Fruit fly (Drosophila melanogaster) whole organism, embryonic: ENCODE data around the gene CG31883.
A peak's percentile ranks its signal among the peaks of the same experiment; 100 is the strongest.

ENCODE experiments used
- Awh ChIP-seq: fragments of 200-800 bp; sonication (Bioruptor generic); IDR thresholded peaks from 2 replicates; pipeline ENCODE4, ENCODE4 v1.3.6; 2022; ENCODE audit warnings: missing biosample characterization, missing genetic modification characterization
- C15 ChIP-seq: fragments of 200-800 bp; sonication (Bioruptor generic); IDR thresholded peaks from 3 replicates; pipeline ENCODE4 v1.3.6; 2022; ENCODE audit warnings: missing biosample characterization, missing genetic modification characterization
- CG10147 ChIP-seq: fragments of 200-800 bp; sonication (Bioruptor generic); optimal IDR thresholded peaks from 2 replicates; lab custom pipeline; 2019; ENCODE audit warnings: missing biosample characterization, mild to moderate bottlenecking, missing genetic modification characterization, moderate library complexity
- CG12236 ChIP-seq: fragments of 200-800 bp; sonication (Bioruptor generic); optimal IDR thresholded peaks from 2 replicates; lab custom pipeline; 2016; ENCODE audit warnings: missing biosample characterization, missing genetic modification characterization
- CG17359 ChIP-seq: fragments of 200-800 bp; sonication (Bioruptor generic); optimal IDR thresholded peaks from 3 replicates; lab custom pipeline; 2018; ENCODE audit warnings: missing biosample characterization, mild to moderate bottlenecking, missing genetic modification characterization, moderate library complexity
- CG17361 ChIP-seq: fragments of 200-800 bp; sonication (Bioruptor generic); IDR thresholded peaks from 3 replicates; pipeline ENCODE4 v1.3.6; 2022; ENCODE audit warnings: missing biosample characterization, missing genetic modification characterization
- CG31441 ChIP-seq: fragments of 200-800 bp; sonication (Bioruptor generic); IDR thresholded peaks from 2 replicates; pipeline ENCODE4 v1.3.6; 2022; ENCODE audit warnings: missing biosample characterization, missing genetic modification characterization
- CG32532 ChIP-seq: fragments of 200-800 bp; sonication (Bioruptor generic); IDR thresholded peaks from 2 replicates; pipeline ENCODE4 v1.3.6; 2022; ENCODE audit warnings: missing biosample characterization, missing genetic modification characterization
- CG34224 ChIP-seq: fragments of 200-800 bp; sonication (Bioruptor generic); IDR thresholded peaks from 3 replicates; pipeline ENCODE4 v1.3.6; 2022; ENCODE audit warnings: missing biosample characterization, missing genetic modification characterization; ENCODE audit not compliant: partially characterized antibody
- CG4730 ChIP-seq: fragments of 200-800 bp; sonication (Bioruptor generic); IDR thresholded peaks from 2 replicates; pipeline ENCODE4 v1.3.6; 2022; ENCODE audit warnings: missing biosample characterization, missing genetic modification characterization
- CG6683 ChIP-seq: fragments of 200-800 bp; sonication (Bioruptor generic); optimal IDR thresholded peaks from 2 replicates; lab custom pipeline; 2017; ENCODE audit warnings: missing biosample characterization, mild to moderate bottlenecking, missing genetic modification characterization, missing genetic modification reagents
- CG7745 ChIP-seq: fragments of 200-800 bp; sonication (Bioruptor generic); optimal IDR thresholded peaks from 2 replicates; lab custom pipeline; 2018; ENCODE audit warnings: missing biosample characterization, mild to moderate bottlenecking, missing genetic modification characterization, moderate library complexity
- CG7963 ChIP-seq: fragments of 200-800 bp; sonication (Bioruptor generic); IDR thresholded peaks from 3 replicates; pipeline ENCODE4 v1.3.6; 2022; ENCODE audit warnings: missing biosample characterization, missing genetic modification characterization; ENCODE audit not compliant: partially characterized antibody
- CG8924 ChIP-seq: fragments of 200-800 bp; optimal IDR thresholded peaks from 3 replicates; lab custom pipeline; 2019; ENCODE audit warnings: missing biosample characterization, mild to moderate bottlenecking, missing genetic modification characterization, moderate library complexity
- Dbx ChIP-seq: fragments of 200-800 bp; sonication (Bioruptor generic); IDR thresholded peaks from 3 replicates; pipeline ENCODE4 v1.3.6; 2022; ENCODE audit warnings: missing biosample characterization, missing genetic modification characterization
- Doc2 ChIP-seq: fragments of 200-800 bp; sonication (Bioruptor generic); IDR thresholded peaks from 2 replicates; pipeline ENCODE4 v1.3.6; 2022; ENCODE audit warnings: missing biosample characterization, missing genetic modification characterization
- Dp ChIP-seq: fragments of 200-800 bp; sonication (Bioruptor generic); optimal IDR thresholded peaks from 2 replicates; lab custom pipeline; 2018; ENCODE audit warnings: missing biosample characterization, mild to moderate bottlenecking, missing genetic modification characterization, moderate library complexity
- Med ChIP-seq: fragments of 200-800 bp; sonication (Bioruptor generic); peaks from one replicate; lab custom pipeline; 2016; ENCODE audit warnings: missing biosample characterization, missing genetic modification characterization, mild to moderate bottlenecking, inconsistent platforms, moderate library complexity
- Mrtf ChIP-seq: fragments of 200-800 bp; sonication (Bioruptor generic); IDR thresholded peaks from 3 replicates; pipeline ENCODE4 v1.3.6; 2022; ENCODE audit warnings: missing biosample characterization, missing genetic modification characterization
- Neu2 ChIP-seq: fragments of 200-800 bp; sonication (Bioruptor generic); optimal IDR thresholded peaks from 3 replicates; lab custom pipeline; 2016; ENCODE audit warnings: missing biosample characterization, missing genetic modification characterization, borderline replicate concordance
- Pdp1 ChIP-seq, 2 experiments: fragments of 200-800 bp; sonication (Bioruptor generic); optimal IDR thresholded peaks; 3 replicates each; lab custom pipeline; 2016; ENCODE audit warnings: missing biosample characterization in 2 of 2, missing genetic modification characterization in 2 of 2, mild to moderate bottlenecking in 1 of 2, moderate library complexity in 1 of 2
- amos ChIP-seq: fragments of 200-800 bp; sonication (Bioruptor generic); IDR thresholded peaks from 2 replicates; pipeline ENCODE4 v1.3.6; 2022; ENCODE audit warnings: missing biosample characterization, missing genetic modification characterization; ENCODE audit not compliant: partially characterized antibody
- ato ChIP-seq: fragments of 200-800 bp; sonication (Bioruptor generic); IDR thresholded peaks from 2 replicates; pipeline ENCODE4 v1.3.6; 2022; ENCODE audit warnings: missing biosample characterization, missing genetic modification characterization; ENCODE audit not compliant: partially characterized antibody
- bab2 ChIP-seq: fragments of 200-800 bp; sonication (Bioruptor generic); optimal IDR thresholded peaks from 2 replicates; lab custom pipeline; 2016; ENCODE audit warnings: missing biosample characterization, missing genetic modification characterization
- bsh ChIP-seq, 2 experiments: fragments of 200-800 bp; sonication (Bioruptor generic); optimal IDR thresholded peaks; 2 replicates each; lab custom pipeline; 2017 to 2018; ENCODE audit warnings: mild to moderate bottlenecking in 2 of 2, missing biosample characterization in 2 of 2, missing genetic modification characterization in 2 of 2, moderate library complexity in 1 of 2
- cg ChIP-seq: fragments of 200-800 bp; sonication (Bioruptor generic); optimal IDR thresholded peaks from 3 replicates; lab custom pipeline; 2019; ENCODE audit warnings: missing biosample characterization, mild to moderate bottlenecking, missing genetic modification characterization, moderate library complexity
- chif ChIP-seq, 2 experiments: fragments of 200-800 bp; sonication (Bioruptor generic); optimal IDR thresholded peaks; 3 replicates each; lab custom pipeline; 2016; ENCODE audit warnings: missing biosample characterization in 2 of 2, missing genetic modification characterization in 2 of 2
- chm ChIP-seq: fragments of 200-800 bp; sonication (Bioruptor generic); IDR thresholded peaks from 2 replicates; pipeline ENCODE4 v1.3.6; 2022; ENCODE audit warnings: missing biosample characterization, missing genetic modification characterization
- fd64A ChIP-seq: fragments of 200-800 bp; sonication (Bioruptor generic); optimal IDR thresholded peaks from 3 replicates; lab custom pipeline; 2018; ENCODE audit warnings: missing biosample characterization, mild to moderate bottlenecking, missing genetic modification characterization
- fu2 ChIP-seq: fragments of 200-800 bp; sonication (Bioruptor generic); optimal IDR thresholded peaks from 2 replicates; lab custom pipeline; 2016; ENCODE audit warnings: missing biosample characterization, missing genetic modification characterization
- gcm ChIP-seq: fragments of 200-800 bp; sonication (Bioruptor generic); optimal IDR thresholded peaks from 2 replicates; lab custom pipeline; 2019; ENCODE audit warnings: missing biosample characterization, mild to moderate bottlenecking, missing genetic modification characterization, moderate library complexity
- hkb ChIP-seq, 2 experiments: fragments of 200-800 bp in 1 of 2; fragments of >200 bp in 1 of 2; sonication (Bioruptor generic) in 1 of 2; IDR thresholded peaks in 1 of 2; optimal IDR thresholded peaks in 1 of 2; 2 replicates each; pipeline versions ENCODE4 v1.3.6 to Lab custom; 2017 to 2022; ENCODE audit warnings: missing biosample characterization in 1 of 2, missing genetic modification characterization in 1 of 2
- jumu ChIP-seq: fragments of 200-800 bp; sonication (Bioruptor generic); optimal IDR thresholded peaks from 3 replicates; lab custom pipeline; 2016; ENCODE audit warnings: missing biosample characterization, missing genetic modification characterization
- kay ChIP-seq: fragments of 200-800 bp; sonication (Bioruptor generic); optimal IDR thresholded peaks from 2 replicates; lab custom pipeline; 2016; ENCODE audit warnings: missing biosample characterization, missing genetic modification characterization
- mirr ChIP-seq: fragments of 200-800 bp; sonication (Bioruptor generic); optimal IDR thresholded peaks from 3 replicates; lab custom pipeline; 2018; ENCODE audit warnings: missing biosample characterization, mild to moderate bottlenecking, missing genetic modification characterization
- odd ChIP-seq: fragments of 200-800 bp; sonication (Bioruptor generic); optimal IDR thresholded peaks from 2 replicates; lab custom pipeline; 2017; ENCODE audit warnings: missing biosample characterization, mild to moderate bottlenecking, missing genetic modification characterization
- row ChIP-seq: fragments of 200-800 bp; sonication (Bioruptor generic); IDR thresholded peaks from 3 replicates; pipeline ENCODE4 v1.3.6; 2022; ENCODE audit warnings: missing biosample characterization, missing genetic modification characterization
- sob ChIP-seq: fragments of 200-800 bp; sonication (Bioruptor generic); IDR thresholded peaks from 2 replicates; pipeline ENCODE4 v1.3.6; 2022; ENCODE audit warnings: missing biosample characterization, missing genetic modification characterization
- ssp ChIP-seq: fragments of 200-800 bp; sonication (Bioruptor generic); IDR thresholded peaks from 2 replicates; pipeline ENCODE4 v1.3.6; 2022; ENCODE audit warnings: missing biosample characterization, missing genetic modification characterization
- tgo ChIP-seq: fragments of 200-800 bp; sonication (Bioruptor generic); IDR thresholded peaks from 3 replicates; pipeline ENCODE4 v1.3.6; 2022; ENCODE audit warnings: missing biosample characterization, missing genetic modification characterization
- tio ChIP-seq: fragments of 200-800 bp; sonication (Bioruptor generic); optimal IDR thresholded peaks from 2 replicates; lab custom pipeline; 2017; ENCODE audit warnings: missing biosample characterization, missing genetic modification characterization, inconsistent platforms
- twi ChIP-seq: fragments of 200-800 bp; optimal IDR thresholded peaks from 2 replicates; lab custom pipeline; 2019; ENCODE audit warnings: missing biosample characterization, mild to moderate bottlenecking, missing genetic modification characterization, moderate library complexity
- unpg ChIP-seq: fragments of 200-800 bp; sonication (Bioruptor generic); optimal IDR thresholded peaks from 3 replicates; lab custom pipeline; 2018; ENCODE audit warnings: missing biosample characterization, mild to moderate bottlenecking, missing genetic modification characterization, moderate library complexity
- wor ChIP-seq: fragments of 200-800 bp; sonication (Bioruptor generic); IDR thresholded peaks from 2 replicates; pipeline ENCODE4 v1.3.6; 2022; ENCODE audit warnings: missing biosample characterization, missing genetic modification characterization
- zfh2 ChIP-seq: fragments of 200-800 bp; sonication (Bioruptor generic); optimal IDR thresholded peaks from 2 replicates; lab custom pipeline; 2016; ENCODE audit warnings: missing biosample characterization, missing genetic modification characterization

The CG31883 gene

DNA sequence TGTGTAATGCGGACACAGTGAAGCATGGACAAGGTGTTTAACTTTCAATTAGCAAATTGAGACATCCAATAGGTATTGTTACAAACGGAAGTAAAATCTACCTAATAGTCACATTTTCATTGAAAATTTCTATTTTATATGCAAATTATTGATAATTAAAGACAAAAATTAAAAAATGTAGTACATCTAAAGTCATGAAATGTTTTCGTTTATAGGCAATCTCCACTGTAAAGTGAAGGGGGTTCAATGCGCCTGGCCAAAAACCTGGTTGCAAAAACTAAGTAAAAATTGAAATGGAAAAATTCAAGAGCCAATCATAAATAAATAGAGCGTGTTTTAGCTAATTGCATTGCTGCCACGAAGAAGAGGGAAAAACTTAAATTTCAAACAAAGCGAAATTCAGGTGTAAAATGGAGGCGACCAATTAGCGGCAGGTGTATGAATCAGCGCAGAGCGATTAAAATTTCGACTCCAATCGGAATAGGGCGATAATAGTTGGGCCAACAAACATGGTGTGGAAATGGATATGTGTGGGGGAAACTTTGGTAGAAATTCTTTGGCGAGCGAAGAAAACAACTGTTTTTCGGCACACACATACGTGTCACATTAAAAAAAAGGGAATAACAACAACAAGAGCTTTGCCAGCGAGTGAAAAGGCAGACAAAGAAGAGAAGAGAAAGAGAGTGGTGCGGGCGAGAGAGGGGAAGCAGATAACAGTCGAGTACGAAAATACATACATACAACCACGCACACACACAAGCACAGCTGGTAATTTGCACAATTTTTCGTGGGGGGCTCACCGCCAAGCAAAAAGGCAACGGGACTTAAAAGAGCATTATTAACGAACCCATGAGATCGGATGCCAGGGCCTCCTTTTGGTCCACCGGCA lies 34.7 kb upstream of the CG31883 start (continued):
- TF ChIP-seq ato (GFP tag; lab: Robert Waterston, UW) (no peak), unpg (peak; percentile 23), row (GFP tag; lab: Robert Waterston, UW) (peak; percentile 82), CG7745 (no peak), CG32532 (GFP tag; lab: Robert Waterston, UW) (peak; percentile 73; the same call in 1 of the 2 replicates), chm (GFP tag; lab: Robert Waterston, UW) (no peak), fd64A (GFP tag; lab: Kevin White, UChicago) (no peak), fu2 (GFP tag; lab: Kevin White, UChicago) (no peak), ssp (GFP tag; lab: Robert Waterston, UW) (no peak), CG31441 (GFP tag; lab: Robert Waterston, UW) (peak; percentile 51), CG17361 (peak; percentile 64; the same call in 2 of the 3 replicates), CG17359 (tag; lab: Kevin White, UChicago) (peak; percentile 65), sob (peak; percentile 60)

DNA sequence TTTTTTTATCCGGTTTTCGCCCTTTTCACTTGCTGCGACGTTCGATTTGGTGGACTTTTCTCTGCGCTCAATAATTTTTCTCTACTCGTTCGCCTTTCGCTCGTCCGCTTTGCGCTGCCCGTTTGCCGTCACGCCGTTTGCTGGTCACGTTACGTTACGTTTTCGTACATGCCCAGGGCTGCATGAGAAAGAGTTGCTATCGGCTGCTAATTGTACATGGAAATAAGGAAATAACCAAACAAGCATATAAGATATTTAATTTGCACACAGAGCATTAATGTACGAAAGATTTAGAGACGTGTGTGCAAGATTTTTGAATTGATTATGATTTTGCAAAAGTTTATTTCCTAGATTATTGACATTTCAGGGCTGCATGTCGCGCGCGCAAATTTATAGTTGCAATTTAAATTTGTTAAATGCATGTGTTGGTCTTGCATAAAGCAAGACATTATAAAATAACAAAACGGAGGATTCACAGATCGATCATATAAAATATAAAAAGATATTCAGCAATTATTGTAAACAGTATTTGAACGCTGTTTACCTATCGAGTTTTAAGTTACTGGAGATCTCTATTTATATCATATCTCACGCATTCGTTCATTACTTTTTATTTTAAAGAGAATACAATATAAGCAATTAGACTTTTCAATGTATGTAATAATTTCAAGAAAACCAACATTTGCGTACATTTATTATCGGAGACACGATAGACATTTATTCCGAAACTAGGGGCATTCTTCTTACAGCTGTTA lies 33.5 kb upstream of the CG31883 start, which contains the start of gene Gdi:
Gene Gdi (minus strand): TSS at position 214 of the 755 bp plus-strand sequence.
- no peak for TF ChIP-seq Doc2 (GFP tag; lab: Robert Waterston, UW)
- TF ChIP-seq bab2 (GFP tag; lab: Kevin White, UChicago): peak; percentile 45
- no peak for TF ChIP-seq chif (GFP tag; optimal IDR thresholded peaks at IDR 0.05; lab: Kevin White, UChicago)
- TF ChIP-seq Dbx (GFP tag; lab: Robert Waterston, UW): no peak
- no peak for TF ChIP-seq gcm
- TF ChIP-seq zfh2 (GFP tag; lab: Kevin White, UChicago): peak; percentile 59
- no peak for TF ChIP-seq CG4730 (GFP tag; lab: Robert Waterston, UW)
- peak; percentile 39; the same call in 1 of the 2 replicates for TF ChIP-seq amos (GFP tag; lab: Robert Waterston, UW)
- TF ChIP-seq CG34224 (GFP tag; lab: Robert Waterston, UW): no peak
- no peak for TF ChIP-seq tio
- TF ChIP-seq Med (GFP tag; lab: Kevin White, UChicago): peak; percentile 87
- peak; percentile 29 for TF ChIP-seq mirr (GFP tag; lab: Kevin White, UChicago)
- no peak for TF ChIP-seq CG8924 (tag; lab: Kevin White, UChicago)
- TF ChIP-seq Pdp1 (GFP tag; optimal IDR thresholded peaks at IDR 0.05; lab: Kevin White, UChicago): peak in 1 of 2 experiments; percentile 33
- no peak for TF ChIP-seq CG6683
- TF ChIP-seq bsh (GFP tag; optimal IDR thresholded peaks at IDR 0.05; lab: Kevin White, UChicago): peak in 1 of 2 experiments; percentile 5
- TF ChIP-seq Neu2 (GFP tag; lab: Kevin White, UChicago): no peak
- TF ChIP-seq Dp (GFP tag; lab: Kevin White, UChicago): peak; percentile 75
- TF ChIP-seq C15 (GFP tag; lab: Robert Waterston, UW): no peak
- no peak for TF ChIP-seq Awh (GFP tag; lab: Robert Waterston, UW)
- no peak for TF ChIP-seq jumu (GFP tag; lab: Kevin White, UChicago)
- 0 out of 3 replicates have a peak, but pooled peaks have one; percentile 15 for TF ChIP-seq Mrtf (GFP tag; lab: Robert Waterston, UW)
- TF ChIP-seq tgo: no peak
- TF ChIP-seq CG7963 (GFP tag; lab: Robert Waterston, UW): no peak
- TF ChIP-seq hkb (optimal IDR thresholded peaks at IDR 0.05; lab: Kevin White, UChicago): no peak
- TF ChIP-seq hkb (GFP tag; IDR thresholded peaks at IDR 0.05; lab: Robert Waterston, UW): 0 out of 2 replicates have a peak, but pooled peaks have one; percentile 23
- no peak for TF ChIP-seq CG12236 (GFP tag; lab: Kevin White, UChicago)
- TF ChIP-seq odd (GFP tag; lab: Kevin White, UChicago): no peak
- TF ChIP-seq kay (GFP tag; lab: Kevin White, UChicago): no peak
- TF ChIP-seq cg (GFP tag; lab: Kevin White, UChicago): no peak
- TF ChIP-seq CG10147 (GFP tag; lab: Kevin White, UChicago): no peak
- no peak for TF ChIP-seq ssp (GFP tag; lab: Robert Waterston, UW)
- TF ChIP-seq wor (GFP tag; lab: Robert Waterston, UW): no peak
- TF ChIP-seq twi: no peak
